Fruit fly (Drosophila melanogaster) whole organism, adult: Measurements from ENCODE around the gene Ddx1.

ENCODE experiments used
- CG11617 ChIP-seq: fragments of 200-800 bp; sonication (Bioruptor generic); optimal IDR thresholded peaks from 2 replicates; lab custom pipeline; 2017; ENCODE audit warnings: mild to moderate bottlenecking, missing biosample characterization, missing genetic modification reagents, missing genetic modification characterization
- CG14711 ChIP-seq: fragments of 200-800 bp; sonication (Bioruptor generic); optimal IDR thresholded peaks from 2 replicates; lab custom pipeline; 2018; ENCODE audit warnings: missing biosample characterization, mild to moderate bottlenecking, missing genetic modification characterization, moderate library complexity
- CG1620 ChIP-seq: fragments of 200-800 bp; sonication (Bioruptor generic); optimal IDR thresholded peaks from 2 replicates; lab custom pipeline; 2016; ENCODE audit warnings: missing biosample characterization, missing genetic modification characterization
- CG33017 ChIP-seq: fragments of 200-800 bp; sonication (Bioruptor generic); optimal IDR thresholded peaks from 2 replicates; lab custom pipeline; 2018; ENCODE audit warnings: missing biosample characterization, mild to moderate bottlenecking, missing genetic modification characterization, moderate library complexity
- CG5204 ChIP-seq: fragments of 200-800 bp; sonication (Bioruptor generic); optimal IDR thresholded peaks from 2 replicates; lab custom pipeline; 2016; ENCODE audit warnings: missing biosample characterization, missing genetic modification characterization
- CG7101 ChIP-seq: fragments of 200-800 bp; sonication (Bioruptor generic); optimal IDR thresholded peaks from 2 replicates; lab custom pipeline; 2018; ENCODE audit warnings: missing biosample characterization, mild to moderate bottlenecking, missing genetic modification characterization, moderate library complexity
- Crg-1 ChIP-seq: fragments of 200-800 bp; sonication (Bioruptor generic); optimal IDR thresholded peaks from 2 replicates; lab custom pipeline; 2016; ENCODE audit warnings: missing biosample characterization, missing genetic modification characterization
- Hr96 ChIP-seq: fragments of 200-800 bp; sonication (Bioruptor generic); optimal IDR thresholded peaks from 2 replicates; lab custom pipeline; 2016; ENCODE audit warnings: missing biosample characterization, missing genetic modification characterization
- Mnt ChIP-seq: fragments of 200-800 bp; sonication (Bioruptor generic); optimal IDR thresholded peaks from 2 replicates; lab custom pipeline; 2016; ENCODE audit warnings: missing biosample characterization, mild to moderate bottlenecking, missing genetic modification characterization
- bab1 ChIP-seq: fragments of 200-800 bp; sonication (Bioruptor generic); optimal IDR thresholded peaks from 3 replicates; lab custom pipeline; 2019; ENCODE audit warnings: missing biosample characterization, mild to moderate bottlenecking, missing genetic modification characterization, moderate library complexity
- kay ChIP-seq: fragments of 200-800 bp; sonication (Bioruptor generic); peaks from one replicate; lab custom pipeline; 2016; ENCODE audit warnings: missing biosample characterization, missing genetic modification characterization, borderline replicate concordance
- pad ChIP-seq: fragments of 200-800 bp; sonication (Bioruptor generic); optimal IDR thresholded peaks from 3 replicates; lab custom pipeline; 2017; ENCODE audit warnings: missing biosample characterization, missing genetic modification characterization, mild to moderate bottlenecking, moderate library complexity, missing genetic modification reagents
- tj ChIP-seq: fragments of 200-800 bp; sonication (Bioruptor generic); optimal IDR thresholded peaks from 3 replicates; lab custom pipeline; 2017; ENCODE audit warnings: missing biosample characterization, mild to moderate bottlenecking, missing genetic modification characterization, moderate library complexity
- toe ChIP-seq: fragments of 200-800 bp; sonication (Bioruptor generic); optimal IDR thresholded peaks from 2 replicates; lab custom pipeline; 2016; ENCODE audit warnings: missing biosample characterization, missing genetic modification characterization

DNA sequence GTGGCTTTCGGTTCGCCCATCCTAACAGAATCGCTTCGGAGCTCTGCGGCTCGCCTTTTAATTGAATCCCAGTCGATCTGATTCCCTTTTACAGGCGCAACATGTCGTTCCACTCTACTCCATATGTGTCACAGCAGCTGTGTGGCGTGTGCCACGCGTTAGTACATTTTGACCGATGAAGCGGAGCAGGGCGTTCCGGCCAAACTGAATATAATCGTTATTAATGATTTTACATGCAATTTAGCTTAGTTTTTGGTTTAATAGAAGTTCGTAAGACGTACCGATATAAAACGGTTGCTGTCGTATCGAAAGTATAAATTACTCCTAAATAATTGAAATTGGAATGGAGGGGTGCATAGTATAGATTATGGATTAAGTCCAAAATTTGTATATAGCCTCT is 3.4 kb downstream of the Ddx1 start, which contains the start of gene CG11523:
- no peak for TF ChIP-seq CG14711 (tag; lab: Kevin White, UChicago)
- no peak for TF ChIP-seq bab1 (GFP tag; lab: Kevin White, UChicago)
- peak; percentile 25 for TF ChIP-seq Hr96
- peak; percentile 27 for TF ChIP-seq CG1620 (GFP tag; lab: Kevin White, UChicago)
- TF ChIP-seq toe, result peak; percentile 46
- TF ChIP-seq kay (GFP tag; lab: Kevin White, UChicago), result no peak
- TF ChIP-seq Crg-1, result no peak
- no peak for TF ChIP-seq CG33017
- TF ChIP-seq Mnt (GFP tag; lab: Kevin White, UChicago), result peak; percentile 46
- TF ChIP-seq CG11617 (GFP tag; lab: Kevin White, UChicago), result peak; percentile 5
- TF ChIP-seq tj (GFP tag; lab: Kevin White, UChicago), result no peak
- no peak for TF ChIP-seq CG5204 (GFP tag; lab: Kevin White, UChicago)
- TF ChIP-seq pad, result peak; percentile 28
- peak; percentile 34 for TF ChIP-seq CG7101 (tag; lab: Kevin White, UChicago)
